Fruit fly (Drosophila melanogaster): ENCODE measurements around the gene cm.

Gene cm

dm6 chrX:7008102-7009087, 2.5 kb downstream of the cm start (continued):
- TF ChIP-seq dan (GFP tag; IDR thresholded peaks at IDR 0.05) (no peak), p53 (GFP tag; optimal IDR thresholded peaks at IDR 0.05) (no peak), Hr78 (GFP tag; optimal IDR thresholded peaks at IDR 0.05) (peak in 1 of 2 experiments; percentile 21), hbn (GFP tag; IDR thresholded peaks at IDR 0.05; ENCODE audit: partially characterized antibody) (no peak), CG11560 (tag; IDR thresholded peaks at IDR 0.05) (no peak), tio (GFP tag; optimal IDR thresholded peaks at IDR 0.05) (no peak), ab (GFP tag; optimal IDR thresholded peaks at IDR 0.05) (no peak), Hey (tag; optimal IDR thresholded peaks at IDR 0.05) (no peak), pho (GFP tag; optimal IDR thresholded peaks at IDR 0.05) (no peak), lov (optimal IDR thresholded peaks at IDR 0.05) (no peak), lov (GFP tag; IDR thresholded peaks at IDR 0.05) (no peak), Usf (GFP tag; optimal IDR thresholded peaks at IDR 0.05) (no peak), Max (GFP tag; optimal IDR thresholded peaks at IDR 0.05) (no peak), Elba2 (GFP tag; optimal IDR thresholded peaks at IDR 0.05) (no peak), Dref (GFP tag; IDR thresholded peaks at IDR 0.05) (no peak), C15 (GFP tag; IDR thresholded peaks at IDR 0.05) (no peak), CG6854 (GFP tag; optimal IDR thresholded peaks at IDR 0.05) (no peak), oc (tag; optimal IDR thresholded peaks at IDR 0.05) (peak; percentile 42), salm (tag; optimal IDR thresholded peaks at IDR 0.05) (no peak), CG30403 (GFP tag; optimal IDR thresholded peaks at IDR 0.05) (no peak), pita (GFP tag; optimal IDR thresholded peaks at IDR 0.05) (no peak), Hr39 (optimal IDR thresholded peaks at IDR 0.05) (no peak), CG12071 (GFP tag; optimal IDR thresholded peaks at IDR 0.05) (no peak), vvl (GFP tag; IDR thresholded peaks at IDR 0.05) (peak; percentile 36; the same call in 1 of the 2 replicates), CG10979 (tag; optimal IDR thresholded peaks at IDR 0.05) (no peak), sug (tag; optimal IDR thresholded peaks at IDR 0.05) (no peak), TFAM (GFP tag; optimal IDR thresholded peaks at IDR 0.05) (no peak), CG8388 (GFP tag; optimal IDR thresholded peaks at IDR 0.05) (no peak), bsh (GFP tag; optimal IDR thresholded peaks at IDR 0.05) (peak; percentile 36), fd96Cb (tag; optimal IDR thresholded peaks at IDR 0.05) (no peak), fru (optimal IDR thresholded peaks at IDR 0.05) (no peak), Pdp1 (GFP tag; optimal IDR thresholded peaks at IDR 0.05) (peak in 1 of 2 experiments; percentile 32), H2.0 (GFP tag; IDR thresholded peaks at IDR 0.05) (no peak), Taf1 (GFP tag; IDR thresholded peaks at IDR 0.05) (no peak), CG11398 (GFP tag; optimal IDR thresholded peaks at IDR 0.05) (no peak), Oli (tag; optimal IDR thresholded peaks at IDR 0.05) (peak; percentile 10), NK7.1 (GFP tag; optimal IDR thresholded peaks at IDR 0.05) (no peak), zfh2 (GFP tag; optimal IDR thresholded peaks at IDR 0.05) (no peak), B-H1 (GFP tag; IDR thresholded peaks at IDR 0.05) (no peak), ewg (GFP tag; optimal IDR thresholded peaks at IDR 0.05) (no peak), ap (GFP tag; IDR thresholded peaks at IDR 0.05) (no peak), CG4282 (GFP tag; optimal IDR thresholded peaks at IDR 0.05) (no peak), bab2 (GFP tag; optimal IDR thresholded peaks at IDR 0.05) (no peak), ci (GFP tag; IDR thresholded peaks at IDR 0.05) (0 out of 3 replicates have a peak, but pooled peaks have one; percentile 19), Meics (GFP tag; optimal IDR thresholded peaks at IDR 0.05) (no peak), stwl (tag; optimal IDR thresholded peaks at IDR 0.05) (no peak), CG12659 (GFP tag; optimal IDR thresholded peaks at IDR 0.05) (no peak), Awh (GFP tag; IDR thresholded peaks at IDR 0.05) (0 out of 2 replicates have a peak, but pooled peaks have one; percentile 28), Vsx1 (GFP tag; optimal IDR thresholded peaks at IDR 0.05) (no peak), CG6654 (GFP tag; optimal IDR thresholded peaks at IDR 0.05) (no peak)
